Worm (Caenorhabditis elegans) whole organism, late embryonic: ENCODE data around the gene B0432.1.

Source experiments
- dmd-4 ChIP-seq: sonication (generic microtip); optimal IDR thresholded peaks from 2 replicates; lab custom pipeline; 2016; ENCODE audit warnings: borderline replicate concordance, missing genetic modification characterization, missing compliant biosample characterization
- nfya-1 ChIP-seq: sonication (generic microtip); optimal IDR thresholded peaks from 2 replicates; lab custom pipeline; 2017; ENCODE audit warnings: missing genetic modification characterization, mild to moderate bottlenecking, missing compliant biosample characterization, antibody characterized with exemption, moderate library complexity
- unc-42 ChIP-seq: sonication (generic microtip); optimal IDR thresholded peaks from 2 replicates; lab custom pipeline; 2016; ENCODE audit warnings: missing genotype, missing genetic modification characterization, missing compliant biosample characterization

Gene B0432.1

ce11 chrII:347734-348133, 50.5 kb downstream of the B0432.1 start, which contains the start of gene D1069.3:
Gene D1069.3 (minus strand): TSS chrII:347891.
- TF ChIP-seq nfya-1 (tag; lab: Kevin White, UChicago), result peak; percentile 11
- no peak for TF ChIP-seq dmd-4 (tag; lab: Kevin White, UChicago)
- peak; percentile 79 for TF ChIP-seq unc-42
